Worm (Caenorhabditis elegans) whole organism, L1 larva: ENCODE results near the gene algn-6.
A peak's percentile ranks its signal among the peaks of the same experiment; 100 is the strongest.

Source experiments
- C04F5.9 ChIP-seq: sonication (generic microtip); optimal IDR thresholded peaks from 2 replicates; lab custom pipeline; 2016; ENCODE audit warnings: missing genetic modification characterization, missing compliant biosample characterization
- C16A3.4 ChIP-seq: fragments of 150-350 bp; optimal IDR thresholded peaks from 2 replicates; lab custom pipeline; 2014; ENCODE audit warnings: missing biosample characterization, missing genetic modification characterization
- C34B4.2 ChIP-seq: sonication (generic microtip); optimal IDR thresholded peaks from 2 replicates; lab custom pipeline; 2017; ENCODE audit warnings: mild to moderate bottlenecking, missing genetic modification characterization, missing compliant biosample characterization
- F16B12.6 ChIP-seq: fragments of 150-350 bp; optimal IDR thresholded peaks from 2 replicates; lab custom pipeline; 2014; ENCODE audit warnings: missing biosample characterization, missing genetic modification characterization
- Y116A8C.19 ChIP-seq: sonication (generic microtip); optimal IDR thresholded peaks from 2 replicates; lab custom pipeline; 2016; ENCODE audit warnings: missing compliant biosample characterization, missing genetic modification characterization, borderline replicate concordance
- aly-2 ChIP-seq: fragments of 150-350 bp; optimal IDR thresholded peaks from 2 replicates; lab custom pipeline; 2014; ENCODE audit warnings: missing biosample characterization, missing genetic modification characterization
- ama-1 ChIP-seq: fragments of 150-350 bp; optimal IDR thresholded peaks from 2 replicates; lab custom pipeline; 2014
- blmp-1 ChIP-seq: fragments of 150-350 bp; optimal IDR thresholded peaks from 2 replicates; lab custom pipeline; 2014; ENCODE audit warnings: missing biosample characterization, missing genetic modification characterization
- ceh-63 ChIP-seq: fragments of 200-800 bp; sonication (Bioruptor generic); optimal IDR thresholded peaks from 2 replicates; lab custom pipeline; 2018; ENCODE audit warnings: mild to moderate bottlenecking, missing genetic modification characterization, missing compliant biosample characterization
- ceh-8 ChIP-seq: fragments of 200-800 bp; sonication (Bioruptor generic); optimal IDR thresholded peaks from 2 replicates; lab custom pipeline; 2018; ENCODE audit warnings: mild to moderate bottlenecking, missing genetic modification characterization, moderate library complexity, missing compliant biosample characterization
- ceh-88 ChIP-seq: fragments of 200-800 bp; sonication (Bioruptor generic); IDR thresholded peaks from 2 replicates; pipeline ENCODE4 v1.3.6; 2022; ENCODE audit warnings: missing genetic modification characterization, missing compliant biosample characterization
- ceh-90 ChIP-seq: sonication (generic microtip); optimal IDR thresholded peaks from 2 replicates; lab custom pipeline; 2016; ENCODE audit warnings: missing genetic modification characterization, missing compliant biosample characterization
- dsc-1 ChIP-seq: sonication (generic microtip); optimal IDR thresholded peaks from 2 replicates; lab custom pipeline; 2016; ENCODE audit warnings: mild to moderate bottlenecking, missing genetic modification characterization, missing compliant biosample characterization
- efl-3 ChIP-seq: fragments of 200-800 bp; sonication (Bioruptor generic); optimal IDR thresholded peaks from 2 replicates; lab custom pipeline; 2018; ENCODE audit warnings: mild to moderate bottlenecking, missing genetic modification characterization, missing compliant biosample characterization
- egl-13 ChIP-seq: sonication (generic microtip); optimal IDR thresholded peaks from 2 replicates; lab custom pipeline; 2016; ENCODE audit warnings: missing genotype, missing genetic modification reagents, missing genetic modification characterization, missing compliant biosample characterization
- egl-27 ChIP-seq, 2 experiments: fragments of 150-350 bp in 1 of 2; sonication (generic microtip); optimal IDR thresholded peaks; 3 replicates each; lab custom pipeline; 2017 to 2018; ENCODE audit warnings: missing biosample characterization in 2 of 2, missing genetic modification characterization in 2 of 2, missing genetic modification reagents in 2 of 2
- elt-2 ChIP-seq: sonication (generic microtip); optimal IDR thresholded peaks from 2 replicates; lab custom pipeline; 2016; ENCODE audit warnings: missing genetic modification characterization, mild to moderate bottlenecking, inconsistent platforms, missing compliant biosample characterization, missing genetic modification reagents
- fkh-10 ChIP-seq: sonication (generic microtip); optimal IDR thresholded peaks from 2 replicates; lab custom pipeline; 2017; ENCODE audit warnings: missing biosample characterization, missing genetic modification reagents, missing genetic modification characterization
- fkh-8 ChIP-seq: sonication (generic microtip); optimal IDR thresholded peaks from 2 replicates; lab custom pipeline; 2016; ENCODE audit warnings: mild to moderate bottlenecking, missing genetic modification characterization, missing compliant biosample characterization
- hlh-17 ChIP-seq: fragments of 200-800 bp; sonication (Bioruptor generic); optimal IDR thresholded peaks from 2 replicates; lab custom pipeline; 2018; ENCODE audit warnings: missing genetic modification characterization, mild to moderate bottlenecking, missing compliant biosample characterization, moderate library complexity, borderline replicate concordance
- hlh-4 ChIP-seq: sonication (generic microtip); optimal IDR thresholded peaks from 2 replicates; lab custom pipeline; 2016; ENCODE audit warnings: mild to moderate bottlenecking, missing genetic modification characterization, missing compliant biosample characterization
- hpl-2 ChIP-seq: fragments of 150-350 bp; optimal IDR thresholded peaks from 2 replicates; lab custom pipeline; 2014; ENCODE audit warnings: missing biosample characterization, missing genetic modification reagents, missing genetic modification characterization
- irx-1 ChIP-seq: sonication (generic microtip); optimal IDR thresholded peaks from 2 replicates; lab custom pipeline; 2016; ENCODE audit warnings: missing genetic modification characterization, missing compliant biosample characterization
- isw-1 ChIP-seq: fragments of 200-800 bp; sonication (Bioruptor generic); IDR thresholded peaks from 2 replicates; pipeline ENCODE4 v1.3.6; 2022; ENCODE audit warnings: missing genetic modification characterization, missing compliant biosample characterization
- jun-1 ChIP-seq: fragments of 150-350 bp; optimal IDR thresholded peaks from 2 replicates; lab custom pipeline; 2014; ENCODE audit warnings: missing biosample characterization, missing genetic modification reagents, missing genetic modification characterization
- lin-13 ChIP-seq: fragments of 150-350 bp; optimal IDR thresholded peaks from 2 replicates; lab custom pipeline; 2014; ENCODE audit warnings: missing biosample characterization, missing genetic modification reagents, missing genetic modification characterization
- lin-35 ChIP-seq, 2 experiments: fragments of 150-350 bp; optimal IDR thresholded peaks; 2 replicates each; lab custom pipeline; 2014; ENCODE audit warnings: missing biosample characterization in 2 of 2, missing genetic modification characterization in 2 of 2, missing genetic modification reagents in 2 of 2
- lin-39 ChIP-seq: fragments of 150-350 bp; optimal IDR thresholded peaks from 2 replicates; lab custom pipeline; 2014; ENCODE audit warnings: missing biosample characterization, missing genetic modification reagents, missing genetic modification characterization
- lir-3 ChIP-seq: sonication (generic microtip); optimal IDR thresholded peaks from 2 replicates; lab custom pipeline; 2016; ENCODE audit warnings: mild to moderate bottlenecking, missing genetic modification characterization, moderate library complexity, missing compliant biosample characterization; ENCODE audit not compliant: poor library complexity
- lsy-2 ChIP-seq, 2 experiments: fragments of 150-350 bp; optimal IDR thresholded peaks; 2 replicates each; lab custom pipeline; 2014; ENCODE audit warnings: missing biosample characterization in 2 of 2, missing genetic modification characterization in 2 of 2
- mab-9 ChIP-seq: fragments of 200-800 bp; sonication (Bioruptor generic); IDR thresholded peaks from 2 replicates; pipeline ENCODE4 v1.3.6; 2022; ENCODE audit warnings: missing genetic modification reagents, missing genetic modification characterization, missing compliant biosample characterization
- mef-2 ChIP-seq: fragments of 150-350 bp; optimal IDR thresholded peaks from 2 replicates; lab custom pipeline; 2014; ENCODE audit warnings: missing biosample characterization, missing genetic modification characterization
- nhr-12 ChIP-seq: sonication (generic microtip); optimal IDR thresholded peaks from 2 replicates; lab custom pipeline; 2017; ENCODE audit warnings: missing biosample characterization, missing genetic modification characterization
- nhr-19 ChIP-seq: fragments of 200-800 bp; sonication (Bioruptor generic); conservative IDR thresholded peaks from 2 replicates; pipeline ENCODE4 v1.3.6; 2022; ENCODE audit warnings: missing genetic modification characterization, missing compliant biosample characterization
- nhr-237 ChIP-seq: fragments of 150-350 bp; optimal IDR thresholded peaks from 2 replicates; lab custom pipeline; 2014; ENCODE audit warnings: missing biosample characterization, missing genetic modification characterization
- nhr-28 ChIP-seq: fragments of 150-350 bp; optimal IDR thresholded peaks from 2 replicates; lab custom pipeline; 2014; ENCODE audit warnings: missing biosample characterization, missing genetic modification characterization
- nhr-47 ChIP-seq: sonication (generic microtip); optimal IDR thresholded peaks from 2 replicates; lab custom pipeline; 2016; ENCODE audit warnings: mild to moderate bottlenecking, missing genetic modification characterization, moderate library complexity, missing compliant biosample characterization
- nhr-71 ChIP-seq: sonication (generic microtip); optimal IDR thresholded peaks from 2 replicates; lab custom pipeline; 2016; ENCODE audit warnings: mild to moderate bottlenecking, missing genetic modification characterization, moderate library complexity, missing compliant biosample characterization
- nhr-76 ChIP-seq: sonication (generic microtip); optimal IDR thresholded peaks from 2 replicates; lab custom pipeline; 2017; ENCODE audit warnings: missing biosample characterization, missing genetic modification characterization
- nhr-77 ChIP-seq: fragments of 150-350 bp; optimal IDR thresholded peaks from 2 replicates; lab custom pipeline; 2014; ENCODE audit warnings: missing biosample characterization, missing genetic modification characterization
- nhr-85 ChIP-seq: sonication (generic microtip); peaks from one replicate; lab custom pipeline; 2016; ENCODE audit warnings: missing genetic modification characterization, inconsistent platforms, missing compliant biosample characterization
- pag-3 ChIP-seq: sonication (generic microtip); optimal IDR thresholded peaks from 2 replicates; lab custom pipeline; 2017; ENCODE audit warnings: missing genetic modification characterization, mild to moderate bottlenecking, missing compliant biosample characterization, antibody characterized with exemption, borderline replicate concordance; ENCODE audit not compliant: insufficient read depth
- pax-3 ChIP-seq: fragments of 200-800 bp; sonication (Bioruptor generic); optimal IDR thresholded peaks from 2 replicates; lab custom pipeline; 2018; ENCODE audit warnings: mild to moderate bottlenecking, missing genetic modification characterization, moderate library complexity, missing compliant biosample characterization
- pqm-1 ChIP-seq: sonication (generic microtip); optimal IDR thresholded peaks from 3 replicates; lab custom pipeline; 2017; ENCODE audit warnings: missing biosample characterization, missing genetic modification characterization
- snpc-4 ChIP-seq: fragments of 150-350 bp; optimal IDR thresholded peaks from 2 replicates; lab custom pipeline; 2014; ENCODE audit warnings: missing biosample characterization, missing genetic modification characterization
- snu-23 ChIP-seq: sonication (generic microtip); optimal IDR thresholded peaks from 2 replicates; lab custom pipeline; 2016; ENCODE audit warnings: missing genetic modification characterization, missing compliant biosample characterization
- sptf-1 ChIP-seq: fragments of 150-350 bp; optimal IDR thresholded peaks from 2 replicates; lab custom pipeline; 2014; ENCODE audit warnings: missing biosample characterization, missing genetic modification characterization
- unc-130 ChIP-seq: fragments of 150-350 bp; optimal IDR thresholded peaks from 2 replicates; lab custom pipeline; 2017; ENCODE audit warnings: missing biosample characterization, missing genetic modification characterization, inconsistent platforms
- unc-62 ChIP-seq: fragments of 150-350 bp; optimal IDR thresholded peaks from 2 replicates; lab custom pipeline; 2014; ENCODE audit warnings: missing biosample characterization, missing genetic modification reagents, missing genetic modification characterization
- unc-86 ChIP-seq: sonication (generic microtip); optimal IDR thresholded peaks from 2 replicates; lab custom pipeline; 2016; ENCODE audit warnings: missing genetic modification characterization, missing compliant biosample characterization
- unc-98 ChIP-seq: fragments of 200-800 bp; sonication (Bioruptor generic); IDR thresholded peaks from 2 replicates; pipeline ENCODE4 v1.3.6; 2022; ENCODE audit warnings: missing genetic modification characterization, missing compliant biosample characterization
- xbp-1 ChIP-seq: sonication (generic microtip); optimal IDR thresholded peaks from 2 replicates; lab custom pipeline; 2016; ENCODE audit warnings: missing genetic modification characterization, missing compliant biosample characterization
- zag-1 ChIP-seq: fragments of 150-350 bp; optimal IDR thresholded peaks from 2 replicates; lab custom pipeline; 2014; ENCODE audit warnings: missing biosample characterization, missing genetic modification characterization
- zip-4 ChIP-seq: fragments of 200-800 bp; sonication (Bioruptor generic); optimal IDR thresholded peaks from 2 replicates; lab custom pipeline; 2018; ENCODE audit warnings: mild to moderate bottlenecking, missing genetic modification characterization, moderate library complexity, missing compliant biosample characterization

The algn-6 gene

ce11 chrII:8086803-8087202 is 47.2 kb downstream of the algn-6 start, which contains the start of gene K02C4.3 (continued):
- TF ChIP-seq snpc-4 (tag; lab: Kevin White, UChicago) = peak; percentile 89
- no peak for TF ChIP-seq mab-9
- peak; percentile 4 for TF ChIP-seq pag-3 (tag; lab: Kevin White, UChicago)
- no peak for TF ChIP-seq nhr-28 (tag; lab: Kevin White, UChicago)
- TF ChIP-seq nhr-47 = peak; percentile 81
- TF ChIP-seq pax-3 (tag; lab: Kevin White, UChicago) = no peak
- TF ChIP-seq C16A3.4 (tag; lab: Kevin White, UChicago) = peak; percentile 39
- TF ChIP-seq F16B12.6 (tag; lab: Kevin White, UChicago) = peak; percentile 28
- peak; percentile 28 for TF ChIP-seq zip-4 (GFP tag; lab: Kevin White, UChicago)
- TF ChIP-seq lir-3 = peak; percentile 50
- no peak for TF ChIP-seq ceh-90 (tag; lab: Kevin White, UChicago)
- TF ChIP-seq sptf-1 (tag; lab: Kevin White, UChicago) = no peak
- TF ChIP-seq zag-1 = no peak
- TF ChIP-seq jun-1 (tag; lab: Kevin White, UChicago) = peak; percentile 39
- peak; percentile 33 for TF ChIP-seq nhr-77
- TF ChIP-seq egl-13 = peak; percentile 44
- TF ChIP-seq pqm-1 (tag; lab: Kevin White, UChicago) = no peak
- TF ChIP-seq irx-1 (tag; lab: Kevin White, UChicago) = peak; percentile 71
- no peak for TF ChIP-seq C34B4.2 (tag; lab: Kevin White, UChicago)
- TF ChIP-seq ama-1 (lab: Kevin White, UChicago) = no peak
- TF ChIP-seq nhr-71 = peak; percentile 85
- TF ChIP-seq unc-130 = peak; percentile 64
- TF ChIP-seq lin-35 (GFP tag; optimal IDR thresholded peaks at IDR 0.05; lab: Kevin White, UChicago) = peak; percentile 87 to 95
- TF ChIP-seq egl-27 (tag; optimal IDR thresholded peaks at IDR 0.05; lab: Kevin White, UChicago) = no peak
- TF ChIP-seq unc-86 = peak; percentile 35
- TF ChIP-seq mef-2 (tag; lab: Kevin White, UChicago) = no peak
- TF ChIP-seq elt-2 (tag; lab: Kevin White, UChicago) = peak; percentile 18
- TF ChIP-seq fkh-10 (GFP tag; lab: Kevin White, UChicago) = no peak
- no peak for TF ChIP-seq nhr-237 (tag; lab: Kevin White, UChicago)
- TF ChIP-seq xbp-1 (tag; lab: Kevin White, UChicago) = peak; percentile 74
- no peak for TF ChIP-seq hlh-4 (tag; lab: Kevin White, UChicago)
- no peak for TF ChIP-seq Y116A8C.19 (tag; lab: Kevin White, UChicago)
- TF ChIP-seq aly-2 (tag; lab: Kevin White, UChicago) = peak; percentile 24
- TF ChIP-seq lin-13 = peak; percentile 49
- no peak for TF ChIP-seq unc-98 (GFP tag; lab: Robert Waterston, UW)
- TF ChIP-seq fkh-8 (tag; lab: Kevin White, UChicago) = peak; percentile 43
- TF ChIP-seq unc-62 = no peak
- no peak for TF ChIP-seq hpl-2 (GFP tag; lab: Kevin White, UChicago)
- TF ChIP-seq lsy-2 (tag; optimal IDR thresholded peaks at IDR 0.05; lab: Kevin White, UChicago) = peak; percentile 87 to 90
- TF ChIP-seq ceh-63 = no peak
- TF ChIP-seq ceh-8 (GFP tag; lab: Kevin White, UChicago) = peak; percentile 72
- peak; percentile 76 for TF ChIP-seq blmp-1
- TF ChIP-seq C04F5.9 (tag; lab: Kevin White, UChicago) = peak; percentile 55
- TF ChIP-seq isw-1 (GFP tag; lab: Robert Waterston, UW) = peak; percentile 59
- TF ChIP-seq nhr-76 (tag; lab: Kevin White, UChicago) = no peak
- TF ChIP-seq hlh-17 (GFP tag; lab: Kevin White, UChicago) = no peak
- peak; percentile 79 for TF ChIP-seq nhr-85 (tag; lab: Kevin White, UChicago)
- TF ChIP-seq nhr-12 = no peak
- TF ChIP-seq nhr-19 (GFP tag; lab: Robert Waterston, UW) = peak; percentile 77
- no peak for TF ChIP-seq ceh-88 (GFP tag; lab: Robert Waterston, UW)
- TF ChIP-seq efl-3 (GFP tag; lab: Kevin White, UChicago) = no peak
- peak; percentile 78 for TF ChIP-seq dsc-1
- peak; percentile 85 for TF ChIP-seq snu-23 (GFP tag; lab: Kevin White, UChicago)
- TF ChIP-seq lin-39 (tag; lab: Kevin White, UChicago) = peak; percentile 60
